Worm (Caenorhabditis elegans) whole organism, L2 larva: Measurements from ENCODE around the gene gar-2.

Experiments used
- C34F6.9 ChIP-seq: fragments of 150-350 bp; optimal IDR thresholded peaks from 2 replicates; lab custom pipeline; 2014; ENCODE audit warnings: missing biosample characterization, missing genetic modification characterization
- F13H6.1 ChIP-seq: sonication (generic microtip); optimal IDR thresholded peaks from 2 replicates; lab custom pipeline; 2016; ENCODE audit warnings: missing genetic modification characterization, missing compliant biosample characterization
- Y55F3AM.14 ChIP-seq: fragments of 200-800 bp; sonication (Bioruptor generic); optimal IDR thresholded peaks from 2 replicates; lab custom pipeline; 2018; ENCODE audit warnings: mild to moderate bottlenecking, missing genetic modification characterization, missing compliant biosample characterization
- ZK546.5 ChIP-seq: sonication (generic microtip); optimal IDR thresholded peaks from 2 replicates; lab custom pipeline; 2017; ENCODE audit warnings: missing biosample characterization, missing genetic modification characterization
- alr-1 ChIP-seq: fragments of 150-350 bp; optimal IDR thresholded peaks from 2 replicates; lab custom pipeline; 2014; ENCODE audit warnings: missing biosample characterization, missing genetic modification characterization
- blmp-1 ChIP-seq: sonication (generic microtip); optimal IDR thresholded peaks from 2 replicates; lab custom pipeline; 2017; ENCODE audit warnings: missing genetic modification characterization, mild to moderate bottlenecking, missing compliant biosample characterization, antibody characterized with exemption, moderate library complexity; ENCODE audit not compliant: insufficient read depth
- ceh-16 ChIP-seq: fragments of 150-350 bp; optimal IDR thresholded peaks from 2 replicates; lab custom pipeline; 2014; ENCODE audit warnings: missing biosample characterization, missing genetic modification characterization
- ceh-82 ChIP-seq: fragments of 150-350 bp; optimal IDR thresholded peaks from 2 replicates; lab custom pipeline; 2014; ENCODE audit warnings: missing biosample characterization, missing genetic modification characterization
- crh-2 ChIP-seq: sonication (generic microtip); optimal IDR thresholded peaks from 2 replicates; lab custom pipeline; 2017; ENCODE audit warnings: missing biosample characterization, missing genetic modification characterization
- dmd-4 ChIP-seq: sonication (generic microtip); optimal IDR thresholded peaks from 2 replicates; lab custom pipeline; 2017; ENCODE audit warnings: missing biosample characterization, missing genetic modification characterization
- egl-27 ChIP-seq: sonication (generic microtip); optimal IDR thresholded peaks from 3 replicates; lab custom pipeline; 2017; ENCODE audit warnings: missing biosample characterization, missing genetic modification reagents, missing genetic modification characterization
- elt-1 ChIP-seq: fragments of 150-350 bp; optimal IDR thresholded peaks from 2 replicates; lab custom pipeline; 2014; ENCODE audit warnings: missing biosample characterization, missing genetic modification characterization
- elt-3 ChIP-seq: sonication (generic microtip); optimal IDR thresholded peaks from 2 replicates; lab custom pipeline; 2017; ENCODE audit warnings: missing biosample characterization, missing genetic modification characterization
- fos-1 ChIP-seq: fragments of 150-350 bp; optimal IDR thresholded peaks from 2 replicates; lab custom pipeline; 2014; ENCODE audit warnings: missing biosample characterization, missing genetic modification characterization
- gmeb-1 ChIP-seq: fragments of 150-350 bp; optimal IDR thresholded peaks from 2 replicates; lab custom pipeline; 2014; ENCODE audit warnings: missing biosample characterization, missing genetic modification characterization
- lin-11 ChIP-seq: fragments of 150-350 bp; sonication (generic microtip); optimal IDR thresholded peaks from 2 replicates; lab custom pipeline; 2014; ENCODE audit warnings: missing biosample characterization, missing genetic modification characterization, inconsistent platforms, mixed read lengths
- lin-13 ChIP-seq: fragments of 150-350 bp; optimal IDR thresholded peaks from 2 replicates; lab custom pipeline; 2014; ENCODE audit warnings: missing biosample characterization, missing genetic modification reagents, missing genetic modification characterization
- lin-39 ChIP-seq: fragments of 150-350 bp; optimal IDR thresholded peaks from 2 replicates; lab custom pipeline; 2014; ENCODE audit warnings: missing biosample characterization, missing genetic modification reagents, missing genetic modification characterization
- lsy-2 ChIP-seq, 2 experiments: fragments of 150-350 bp in 1 of 2; sonication (generic microtip) in 1 of 2; optimal IDR thresholded peaks; 2 replicates each; lab custom pipeline; 2014 to 2017; ENCODE audit warnings: missing biosample characterization in 2 of 2, missing genetic modification characterization in 2 of 2
- mab-5 ChIP-seq: fragments of 150-350 bp; optimal IDR thresholded peaks from 2 replicates; lab custom pipeline; 2014; ENCODE audit warnings: missing biosample characterization, missing genetic modification characterization
- mbf-1 ChIP-seq: sonication (generic microtip); optimal IDR thresholded peaks from 2 replicates; lab custom pipeline; 2017; ENCODE audit warnings: missing biosample characterization, missing genetic modification characterization
- mdl-1 ChIP-seq, 2 experiments: fragments of 150-350 bp in 1 of 2; sonication (generic microtip) in 1 of 2; optimal IDR thresholded peaks; 2 replicates each; lab custom pipeline; 2017; ENCODE audit warnings: missing biosample characterization in 2 of 2, missing genetic modification characterization in 2 of 2
- nhr-11 ChIP-seq: fragments of 150-350 bp; optimal IDR thresholded peaks from 2 replicates; lab custom pipeline; 2014; ENCODE audit warnings: missing biosample characterization, missing genetic modification characterization
- nhr-129 ChIP-seq: fragments of 150-350 bp; optimal IDR thresholded peaks from 2 replicates; lab custom pipeline; 2014; ENCODE audit warnings: missing biosample characterization, missing genetic modification characterization
- nhr-21 ChIP-seq: fragments of 150-350 bp; optimal IDR thresholded peaks from 2 replicates; lab custom pipeline; 2014; ENCODE audit warnings: missing biosample characterization, missing genetic modification characterization
- nhr-23 ChIP-seq: fragments of 150-350 bp; optimal IDR thresholded peaks from 2 replicates; lab custom pipeline; 2014; ENCODE audit warnings: missing biosample characterization, missing genetic modification reagents, missing genetic modification characterization
- nhr-237 ChIP-seq: fragments of 150-350 bp; optimal IDR thresholded peaks from 2 replicates; lab custom pipeline; 2014; ENCODE audit warnings: missing biosample characterization, missing genetic modification characterization
- nhr-25 ChIP-seq: fragments of 150-350 bp; sonication (generic microtip); optimal IDR thresholded peaks from 3 replicates; lab custom pipeline; 2014; ENCODE audit warnings: missing biosample characterization, missing genetic modification characterization
- nhr-6 ChIP-seq: fragments of 150-350 bp; optimal IDR thresholded peaks from 2 replicates; lab custom pipeline; 2014; ENCODE audit warnings: missing biosample characterization, missing genetic modification characterization
- nhr-77 ChIP-seq: fragments of 150-350 bp; optimal IDR thresholded peaks from 2 replicates; lab custom pipeline; 2014; ENCODE audit warnings: missing biosample characterization, missing genetic modification characterization
- peb-1 ChIP-seq: fragments of 150-350 bp; optimal IDR thresholded peaks from 2 replicates; lab custom pipeline; 2014; ENCODE audit warnings: missing biosample characterization, missing genetic modification characterization
- sem-4 ChIP-seq: fragments of 150-350 bp; optimal IDR thresholded peaks from 2 replicates; lab custom pipeline; 2014; ENCODE audit warnings: missing biosample characterization, missing genetic modification reagents, missing genetic modification characterization
- sma-3 ChIP-seq: sonication (generic microtip); optimal IDR thresholded peaks from 2 replicates; lab custom pipeline; 2016; ENCODE audit warnings: missing genetic modification reagents, missing genetic modification characterization, missing compliant biosample characterization
- sma-9 ChIP-seq, 2 experiments: fragments of 150-350 bp in 1 of 2; sonication (generic microtip) in 1 of 2; optimal IDR thresholded peaks; 2 replicates each; lab custom pipeline; 2014 to 2016; ENCODE audit warnings: missing genetic modification characterization in 2 of 2, mild to moderate bottlenecking in 1 of 2, missing biosample characterization in 1 of 2, missing compliant biosample characterization in 1 of 2, missing genetic modification reagents in 1 of 2, moderate library complexity in 1 of 2
- snpc-4 ChIP-seq: fragments of 150-350 bp; optimal IDR thresholded peaks from 2 replicates; lab custom pipeline; 2014; ENCODE audit warnings: missing biosample characterization, missing genetic modification characterization
- unc-55 ChIP-seq: fragments of 150-350 bp; sonication (generic microtip); optimal IDR thresholded peaks from 3 replicates; lab custom pipeline; 2014; ENCODE audit warnings: missing biosample characterization, missing genetic modification reagents, missing genetic modification characterization
- unc-62 ChIP-seq: fragments of 150-350 bp; optimal IDR thresholded peaks from 2 replicates; lab custom pipeline; 2014; ENCODE audit warnings: missing biosample characterization, missing genetic modification reagents, missing genetic modification characterization
- zag-1 ChIP-seq: fragments of 150-350 bp; optimal IDR thresholded peaks from 2 replicates; lab custom pipeline; 2014; ENCODE audit warnings: missing biosample characterization, missing genetic modification characterization
- ztf-1 ChIP-seq: fragments of 200-800 bp; sonication (Bioruptor generic); conservative IDR thresholded peaks from 2 replicates; pipeline ENCODE4 v1.3.6; 2022; ENCODE audit warnings: missing genetic modification characterization, missing compliant biosample characterization
- ztf-4 ChIP-seq: fragments of 150-350 bp; optimal IDR thresholded peaks from 2 replicates; lab custom pipeline; 2014; ENCODE audit warnings: missing biosample characterization, missing genetic modification characterization

Gene gar-2

ce11 chrIII:6279453-6279852 is 29.7 kb upstream of the gar-2 start:
- peak; percentile 3 for TF ChIP-seq sma-9 (GFP tag; optimal IDR thresholded peaks at IDR 0.05; lab: Kevin White, UChicago)
- no peak for TF ChIP-seq sma-9 (tag; optimal IDR thresholded peaks at IDR 0.05; lab: Kevin White, UChicago)
- TF ChIP-seq lin-39 (tag; lab: Kevin White, UChicago): no peak

- peak; percentile 92 for TF ChIP-seq sma-9 (GFP tag; optimal IDR thresholded peaks at IDR 0.05; lab: Kevin White, UChicago)
- TF ChIP-seq sma-9 (tag; optimal IDR thresholded peaks at IDR 0.05; lab: Kevin White, UChicago): no peak
- TF ChIP-seq mdl-1 (tag; optimal IDR thresholded peaks at IDR 0.05; lab: Kevin White, UChicago): peak; percentile 54 to 75
- TF ChIP-seq elt-1: no peak
- peak; percentile 88 for TF ChIP-seq egl-27 (tag; lab: Kevin White, UChicago)
- TF ChIP-seq nhr-25 (tag; lab: Kevin White, UChicago): peak; percentile 83
- TF ChIP-seq ztf-1 (GFP tag; lab: Robert Waterston, UW): no peak
- no peak for TF ChIP-seq elt-3 (tag; lab: Kevin White, UChicago)
- no peak for TF ChIP-seq nhr-77 (tag; lab: Kevin White, UChicago)
- peak; percentile 74 for TF ChIP-seq sma-3 (GFP tag; lab: Kevin White, UChicago)
- TF ChIP-seq Y55F3AM.14 (GFP tag; lab: Kevin White, UChicago): peak; percentile 67
- peak; percentile 27 to 83 for TF ChIP-seq lsy-2 (tag; optimal IDR thresholded peaks at IDR 0.05; lab: Kevin White, UChicago)
- no peak for TF ChIP-seq peb-1 (tag; lab: Kevin White, UChicago)
- TF ChIP-seq unc-62 (GFP tag; lab: Kevin White, UChicago): peak; percentile 44
- peak; percentile 76 for TF ChIP-seq blmp-1 (tag; lab: Kevin White, UChicago)
- TF ChIP-seq nhr-6 (tag; lab: Kevin White, UChicago): peak; percentile 87
- peak; percentile 60 for TF ChIP-seq gmeb-1 (tag; lab: Kevin White, UChicago)
- TF ChIP-seq unc-55 (GFP tag; lab: Kevin White, UChicago): peak; percentile 82
- TF ChIP-seq alr-1 (tag; lab: Kevin White, UChicago): peak; percentile 35
- TF ChIP-seq nhr-11 (tag; lab: Kevin White, UChicago): no peak
- peak; percentile 89 for TF ChIP-seq nhr-21
- TF ChIP-seq mab-5: peak; percentile 43
- peak; percentile 93 for TF ChIP-seq nhr-129 (tag; lab: Kevin White, UChicago)
- TF ChIP-seq ztf-4 (tag; lab: Kevin White, UChicago): peak; percentile 73
- peak; percentile 43 for TF ChIP-seq lin-11 (tag; lab: Kevin White, UChicago)
- peak; percentile 66 for TF ChIP-seq snpc-4 (tag; lab: Kevin White, UChicago)
- TF ChIP-seq F13H6.1: peak; percentile 95
- peak; percentile 65 for TF ChIP-seq sem-4
- TF ChIP-seq crh-2 (tag; lab: Kevin White, UChicago): peak; percentile 83
- peak; percentile 83 for TF ChIP-seq C34F6.9 (tag; lab: Kevin White, UChicago)
- peak; percentile 52 for TF ChIP-seq zag-1 (tag; lab: Kevin White, UChicago)
- TF ChIP-seq ceh-82 (tag; lab: Kevin White, UChicago): no peak
- TF ChIP-seq lin-13: peak; percentile 54
- TF ChIP-seq mbf-1: no peak
- TF ChIP-seq ceh-16 (tag; lab: Kevin White, UChicago): peak; percentile 64
- TF ChIP-seq ZK546.5 (tag; lab: Kevin White, UChicago): peak; percentile 5
- TF ChIP-seq nhr-23: no peak
- TF ChIP-seq dmd-4 (tag; lab: Kevin White, UChicago): peak; percentile 55
- peak; percentile 68 for TF ChIP-seq fos-1 (tag; lab: Kevin White, UChicago)
Observed at ce11 chrIII:6280070-6280596, 29.0 kb upstream of the gar-2 start, which contains the start of gene hmg-1.2. Gene hmg-1.2, plus strand, starts transcription at chrIII:6280380.

ce11 chrIII:6283024-6283423 is 26.1 kb upstream of the gar-2 start:
- no peak for TF ChIP-seq nhr-237 (tag; lab: Kevin White, UChicago)
- no peak for TF ChIP-seq lin-13
- TF ChIP-seq gmeb-1 (tag; lab: Kevin White, UChicago): no peak
- TF ChIP-seq sma-3 (GFP tag; lab: Kevin White, UChicago): no peak
- TF ChIP-seq, all 48 proteins: peak for 0
